Worm (Caenorhabditis elegans) whole organism, L4 larva: Measurements from ENCODE around the gene ani-2.
A peak's percentile ranks its signal among the peaks of the same experiment; 100 is the strongest.

Source experiments
- D1046.2 ChIP-seq: fragments of 200-800 bp; sonication (Bioruptor generic); IDR thresholded peaks from 2 replicates; pipeline ENCODE4 v1.3.6; 2022; ENCODE audit warnings: missing genetic modification characterization, missing compliant biosample characterization
- F10B5.3 ChIP-seq: sonication (generic microtip); optimal IDR thresholded peaks from 2 replicates; lab custom pipeline; 2016; ENCODE audit warnings: mild to moderate bottlenecking, missing genetic modification characterization, missing compliant biosample characterization
- F44E2.7 ChIP-seq: fragments of 200-800 bp; sonication (Bioruptor generic); IDR thresholded peaks from 2 replicates; pipeline ENCODE4 v2.1.2; 2022; ENCODE audit warnings: missing genetic modification characterization, missing compliant biosample characterization
- T26A8.4 ChIP-seq: fragments of 200-800 bp; sonication (Bioruptor generic); IDR thresholded peaks from 2 replicates; pipeline ENCODE4 v1.3.6; 2022; ENCODE audit warnings: missing genetic modification characterization, missing compliant biosample characterization
- Y5F2A.4 ChIP-seq: fragments of 200-800 bp; sonication (Bioruptor generic); optimal IDR thresholded peaks from 2 replicates; lab custom pipeline; 2018; ENCODE audit warnings: mild to moderate bottlenecking, missing genetic modification characterization, missing compliant biosample characterization
- ZK546.5 ChIP-seq, 2 experiments: sonication (generic microtip); optimal IDR thresholded peaks; 2 replicates each; lab custom pipeline; 2017; ENCODE audit warnings: missing biosample characterization in 2 of 2, missing genetic modification characterization in 2 of 2
- aha-1 ChIP-seq: fragments of 150-350 bp; peaks from one replicate; lab custom pipeline; 2014; ENCODE audit warnings: missing biosample characterization, missing genetic modification characterization
- arid-1 ChIP-seq: fragments of 200-800 bp; sonication (Bioruptor generic); conservative IDR thresholded peaks from 2 replicates; pipeline ENCODE4 v1.3.6; 2022; ENCODE audit warnings: missing genetic modification reagents, missing genetic modification characterization, missing compliant biosample characterization
- ceh-20 ChIP-seq: fragments of 200-800 bp; sonication (Bioruptor generic); IDR thresholded peaks from 2 replicates; pipeline ENCODE4 v1.3.6; 2022; ENCODE audit warnings: missing genetic modification reagents, missing genetic modification characterization, missing compliant biosample characterization
- ceh-28 ChIP-seq: fragments of 150-350 bp; optimal IDR thresholded peaks from 2 replicates; lab custom pipeline; 2014; ENCODE audit warnings: missing biosample characterization, missing genetic modification reagents, missing genetic modification characterization
- ceh-44 ChIP-seq: fragments of 200-800 bp; sonication (Bioruptor generic); IDR thresholded peaks from 2 replicates; pipeline ENCODE4 v1.3.6; 2022; ENCODE audit warnings: missing genetic modification reagents, missing genetic modification characterization, missing compliant biosample characterization
- ceh-62 ChIP-seq: sonication (generic microtip); optimal IDR thresholded peaks from 2 replicates; lab custom pipeline; 2017; ENCODE audit warnings: missing biosample characterization, missing genetic modification characterization
- cey-2 ChIP-seq: sonication (generic microtip); optimal IDR thresholded peaks from 3 replicates; lab custom pipeline; 2017; ENCODE audit warnings: missing genetic modification characterization, mild to moderate bottlenecking, missing compliant biosample characterization, antibody characterized with exemption, borderline replicate concordance; ENCODE audit not compliant: insufficient read depth
- daf-12 ChIP-seq: fragments of 150-350 bp; optimal IDR thresholded peaks from 2 replicates; lab custom pipeline; 2014; ENCODE audit warnings: missing biosample characterization, missing genetic modification reagents, missing genetic modification characterization
- daf-19 ChIP-seq: fragments of 200-800 bp; sonication (Bioruptor generic); conservative IDR thresholded peaks from 2 replicates; pipeline ENCODE4 v1.3.6; 2022; ENCODE audit warnings: missing genetic modification characterization, missing compliant biosample characterization
- dmd-6 ChIP-seq: fragments of 200-800 bp; sonication (Bioruptor generic); IDR thresholded peaks from 2 replicates; pipeline ENCODE4 v1.3.6; 2022; ENCODE audit warnings: missing genetic modification reagents, missing genetic modification characterization, missing compliant biosample characterization
- dmd-8 ChIP-seq: fragments of 200-800 bp; sonication (Bioruptor generic); IDR thresholded peaks from 2 replicates; pipeline ENCODE4 v1.3.6; 2022; ENCODE audit warnings: missing genetic modification characterization, missing compliant biosample characterization
- dmd-9 ChIP-seq: fragments of 200-800 bp; sonication (Bioruptor generic); IDR thresholded peaks from 2 replicates; pipeline ENCODE4 v1.3.6; 2022; ENCODE audit warnings: missing genetic modification reagents, missing genetic modification characterization, missing compliant biosample characterization
- dpl-1 ChIP-seq: fragments of 150-350 bp; optimal IDR thresholded peaks from 2 replicates; lab custom pipeline; 2014; ENCODE audit warnings: missing biosample characterization, missing genetic modification reagents, missing genetic modification characterization
- egl-27 ChIP-seq: sonication (generic microtip); optimal IDR thresholded peaks from 3 replicates; lab custom pipeline; 2017; ENCODE audit warnings: missing biosample characterization, missing genetic modification reagents, missing genetic modification characterization
- egl-43 ChIP-seq: fragments of 200-800 bp; sonication (Bioruptor generic); IDR thresholded peaks from 2 replicates; pipeline ENCODE4 v1.3.6; 2022; ENCODE audit warnings: missing genetic modification reagents, missing genetic modification characterization, missing compliant biosample characterization
- gei-8 ChIP-seq: fragments of 200-800 bp; sonication (Bioruptor generic); optimal IDR thresholded peaks from 2 replicates; lab custom pipeline; 2018; ENCODE audit warnings: mild to moderate bottlenecking, missing genetic modification characterization, missing compliant biosample characterization
- hif-1 ChIP-seq, 2 experiments: sonication (generic microtip); optimal IDR thresholded peaks; 2 replicates each; lab custom pipeline; 2016 to 2017; ENCODE audit warnings: missing compliant biosample characterization in 2 of 2, missing genetic modification characterization in 2 of 2, missing genetic modification reagents in 2 of 2, missing genotype in 2 of 2, mild to moderate bottlenecking in 1 of 2
- hlh-11 ChIP-seq: fragments of 200-800 bp; sonication (Bioruptor generic); optimal IDR thresholded peaks from 2 replicates; lab custom pipeline; 2018; ENCODE audit warnings: mild to moderate bottlenecking, missing genetic modification characterization, missing compliant biosample characterization
- hmg-1.1 ChIP-seq: fragments of 200-800 bp; sonication (Bioruptor generic); IDR thresholded peaks from 2 replicates; pipeline ENCODE4 v1.3.6; 2022; ENCODE audit warnings: missing genetic modification reagents, missing genetic modification characterization, missing compliant biosample characterization
- jun-1 ChIP-seq: fragments of 150-350 bp; optimal IDR thresholded peaks from 2 replicates; lab custom pipeline; 2014; ENCODE audit warnings: missing biosample characterization, missing genetic modification reagents, missing genetic modification characterization
- lim-7 ChIP-seq: fragments of 200-800 bp; sonication (Bioruptor generic); IDR thresholded peaks from 2 replicates; pipeline ENCODE4 v1.3.6; 2022; ENCODE audit warnings: missing genetic modification characterization, missing compliant biosample characterization
- lin-1 ChIP-seq: fragments of 200-800 bp; sonication (Bioruptor generic); IDR thresholded peaks from 2 replicates; pipeline ENCODE4 v1.3.6; 2022; ENCODE audit warnings: missing genetic modification reagents, missing genetic modification characterization, missing compliant biosample characterization
- lin-39 ChIP-seq: fragments of 150-350 bp; optimal IDR thresholded peaks from 2 replicates; lab custom pipeline; 2014; ENCODE audit warnings: missing biosample characterization, missing genetic modification reagents, missing genetic modification characterization
- lir-3 ChIP-seq: sonication (generic microtip); optimal IDR thresholded peaks from 2 replicates; lab custom pipeline; 2016; ENCODE audit warnings: mild to moderate bottlenecking, missing genetic modification characterization, missing compliant biosample characterization
- madf-9 ChIP-seq: fragments of 200-800 bp; sonication (Bioruptor generic); conservative IDR thresholded peaks from 2 replicates; pipeline ENCODE4 v1.3.6; 2022; ENCODE audit warnings: missing genetic modification reagents, missing genetic modification characterization, missing compliant biosample characterization
- mdl-1 ChIP-seq, 2 experiments: fragments of 150-350 bp in 1 of 2; sonication (generic microtip) in 1 of 2; optimal IDR thresholded peaks; 2 replicates each; lab custom pipeline; 2014 to 2017; ENCODE audit warnings: missing biosample characterization in 2 of 2, missing genetic modification characterization in 2 of 2
- mes-2 ChIP-seq: sonication (generic microtip); optimal IDR thresholded peaks from 2 replicates; lab custom pipeline; 2016; ENCODE audit warnings: missing genotype, mild to moderate bottlenecking, missing genetic modification characterization, missing compliant biosample characterization; ENCODE audit not compliant: poor library complexity, severe bottlenecking
- nhr-102 ChIP-seq: sonication (generic microtip); optimal IDR thresholded peaks from 2 replicates; lab custom pipeline; 2016; ENCODE audit warnings: mild to moderate bottlenecking, missing genetic modification characterization, moderate library complexity, missing compliant biosample characterization
- nhr-11 ChIP-seq: fragments of 150-350 bp; optimal IDR thresholded peaks from 2 replicates; lab custom pipeline; 2014; ENCODE audit warnings: missing biosample characterization, missing genetic modification characterization
- nhr-25 ChIP-seq: sonication (generic microtip); optimal IDR thresholded peaks from 2 replicates; lab custom pipeline; 2017; ENCODE audit warnings: missing genetic modification characterization, mild to moderate bottlenecking, missing compliant biosample characterization, antibody characterized with exemption, moderate library complexity, borderline replicate concordance; ENCODE audit not compliant: insufficient read depth
- nhr-28 ChIP-seq: fragments of 150-350 bp; optimal IDR thresholded peaks from 2 replicates; lab custom pipeline; 2014; ENCODE audit warnings: missing biosample characterization, missing genetic modification characterization
- nhr-76 ChIP-seq: fragments of 150-350 bp; optimal IDR thresholded peaks from 2 replicates; lab custom pipeline; 2014; ENCODE audit warnings: missing biosample characterization, missing genetic modification characterization
- pqm-1 ChIP-seq: sonication (generic microtip); optimal IDR thresholded peaks from 2 replicates; lab custom pipeline; 2017; ENCODE audit warnings: missing biosample characterization, missing genetic modification characterization
- sdz-12 ChIP-seq: fragments of 200-800 bp; sonication (Bioruptor generic); optimal IDR thresholded peaks from 2 replicates; lab custom pipeline; 2018; ENCODE audit warnings: mild to moderate bottlenecking, missing genetic modification characterization, missing compliant biosample characterization
- set-16 ChIP-seq: fragments of 200-800 bp; sonication (Bioruptor generic); IDR thresholded peaks from 2 replicates; pipeline ENCODE4 v1.3.6; 2022; ENCODE audit warnings: missing genetic modification reagents, missing genetic modification characterization, missing compliant biosample characterization
- skn-1 ChIP-seq: fragments of 150-350 bp; optimal IDR thresholded peaks from 2 replicates; lab custom pipeline; 2014; ENCODE audit warnings: missing biosample characterization, missing genetic modification characterization
- snpc-1.2 ChIP-seq: fragments of 200-800 bp; sonication (Bioruptor generic); IDR thresholded peaks from 2 replicates; pipeline ENCODE4 v1.3.6; 2022; ENCODE audit warnings: missing genetic modification reagents, missing genetic modification characterization, missing compliant biosample characterization
- tag-97 ChIP-seq: fragments of 200-800 bp; sonication (Bioruptor generic); IDR thresholded peaks from 2 replicates; pipeline ENCODE4 v1.3.6; 2022; ENCODE audit warnings: missing genetic modification characterization, missing compliant biosample characterization
- unc-130 ChIP-seq: sonication (generic microtip); optimal IDR thresholded peaks from 2 replicates; lab custom pipeline; 2016; ENCODE audit warnings: missing genetic modification reagents, missing genetic modification characterization, missing compliant biosample characterization
- vab-7 ChIP-seq: fragments of 200-800 bp; sonication (Bioruptor generic); IDR thresholded peaks from 2 replicates; pipeline ENCODE4 v1.3.6; 2022; ENCODE audit warnings: missing genetic modification reagents, missing genetic modification characterization, missing compliant biosample characterization

Gene ani-2

ce11 chrII:6348360-6348759 is 16.8 kb downstream of the ani-2 start (continued):
- TF ChIP-seq ceh-44 (GFP tag; lab: Robert Waterston, UW) (no peak), gei-8 (GFP tag; lab: Kevin White, UChicago) (no peak), cey-2 (tag; lab: Kevin White, UChicago) (peak; percentile 45), daf-12 (tag; lab: Kevin White, UChicago) (no peak), egl-43 (GFP tag; lab: Robert Waterston, UW) (peak; percentile 78), nhr-25 (peak; percentile 74), F10B5.3 (no peak), ceh-28 (peak; percentile 20), dpl-1 (GFP tag; lab: Kevin White, UChicago) (peak; percentile 68), aha-1 (peak; percentile 89), hmg-1.1 (GFP tag; lab: Robert Waterston, UW) (peak; percentile 92), mdl-1 (tag; optimal IDR thresholded peaks at IDR 0.05; lab: Kevin White, UChicago) (peak; percentile 71 to 92), snpc-1.2 (GFP tag; lab: Robert Waterston, UW) (no peak), lin-39 (tag; lab: Kevin White, UChicago) (no peak), jun-1 (tag; lab: Kevin White, UChicago) (peak; percentile 64)
- TF ChIP-seq, all 104 proteins: peak for 57

ce11 chrII:6347341-6348118 is 17.6 kb downstream of the ani-2 start, which contains the start of gene lgg-1:
lgg-1 (minus strand) TSS chrII:6347719.
- TF ChIP-seq lin-1 (GFP tag; lab: Robert Waterston, UW): 0 out of 2 replicates have a peak, but pooled peaks have one; percentile 8
- TF ChIP-seq Y5F2A.4: no peak
- TF ChIP-seq nhr-102 (tag; lab: Kevin White, UChicago): peak; percentile 12
- no peak for TF ChIP-seq tag-97 (GFP tag; lab: Robert Waterston, UW)
- peak; percentile 60; the same call in 1 of the 2 replicates for TF ChIP-seq ceh-20 (GFP tag; lab: Robert Waterston, UW)
- TF ChIP-seq lim-7 (GFP tag; lab: Robert Waterston, UW): 0 out of 2 replicates have a peak, but pooled peaks have one; percentile 39
- TF ChIP-seq F44E2.7 (GFP tag; lab: Robert Waterston, UW): no peak
- no peak for TF ChIP-seq set-16
- TF ChIP-seq hif-1 (tag; optimal IDR thresholded peaks at IDR 0.05; lab: Kevin White, UChicago): peak in 1 of 2 experiments; percentile 20
- no peak for TF ChIP-seq unc-130 (GFP tag; lab: Kevin White, UChicago)
- peak; percentile 55 for TF ChIP-seq nhr-11 (tag; lab: Kevin White, UChicago)
- TF ChIP-seq gei-8 (GFP tag; lab: Kevin White, UChicago): peak; percentile 34
- peak; percentile 59; the same call in 1 of the 2 replicates for TF ChIP-seq hmg-1.1 (GFP tag; lab: Robert Waterston, UW)
- TF ChIP-seq T26A8.4 (GFP tag; lab: Robert Waterston, UW): peak; percentile 53; the same call in 1 of the 2 replicates
- peak; percentile 96 for TF ChIP-seq aha-1
- peak; percentile 71 for TF ChIP-seq hlh-11
- TF ChIP-seq pqm-1: no peak
- TF ChIP-seq ceh-62 (tag; lab: Kevin White, UChicago): no peak
- no peak for TF ChIP-seq lir-3 (tag; lab: Kevin White, UChicago)
- peak; percentile 82 for TF ChIP-seq ceh-28
- TF ChIP-seq nhr-28 (tag; lab: Kevin White, UChicago): peak; percentile 31
- no peak for TF ChIP-seq nhr-25
- TF ChIP-seq arid-1 (GFP tag; lab: Robert Waterston, UW): peak; percentile 7; the same call in 1 of the 2 replicates
- TF ChIP-seq egl-27 (tag; lab: Kevin White, UChicago): no peak
- TF ChIP-seq dmd-6 (GFP tag; lab: Robert Waterston, UW): peak; percentile 56
- TF ChIP-seq daf-19 (GFP tag; lab: Robert Waterston, UW): peak; percentile 65; the same call in 1 of the 2 replicates
- TF ChIP-seq skn-1: no peak
- peak; percentile 77 for TF ChIP-seq sdz-12
- TF ChIP-seq D1046.2 (GFP tag; lab: Robert Waterston, UW): no peak
- no peak for TF ChIP-seq dmd-9
- TF ChIP-seq dpl-1 (GFP tag; lab: Kevin White, UChicago): peak; percentile 23
- TF ChIP-seq vab-7 (GFP tag; lab: Robert Waterston, UW): peak; percentile 26; the same call in 1 of the 2 replicates
- TF ChIP-seq madf-9 (GFP tag; lab: Robert Waterston, UW): peak; percentile 2; the same call in 1 of the 2 replicates
- TF ChIP-seq ZK546.5 (tag; optimal IDR thresholded peaks at IDR 0.05; lab: Kevin White, UChicago): peak in 1 of 2 experiments; percentile 54
- TF ChIP-seq mes-2 (tag; lab: Kevin White, UChicago): peak; percentile 41
- no peak for TF ChIP-seq nhr-76 (tag; lab: Kevin White, UChicago)
- TF ChIP-seq dmd-8 (GFP tag; lab: Robert Waterston, UW): 0 out of 2 replicates have a peak, but pooled peaks have one; percentile 12
